Worm (Caenorhabditis elegans) whole organism, L4 larva: Measurements from ENCODE around the gene C05C10.8.

Experiments used
- D1046.2 ChIP-seq: fragments of 200-800 bp; sonication (Bioruptor generic); IDR thresholded peaks from 2 replicates; pipeline ENCODE4 v1.3.6; 2022; ENCODE audit warnings: missing genetic modification characterization, missing compliant biosample characterization
- F10B5.3 ChIP-seq: sonication (generic microtip); optimal IDR thresholded peaks from 2 replicates; lab custom pipeline; 2016; ENCODE audit warnings: mild to moderate bottlenecking, missing genetic modification characterization, missing compliant biosample characterization
- T26A8.4 ChIP-seq: fragments of 200-800 bp; sonication (Bioruptor generic); IDR thresholded peaks from 2 replicates; pipeline ENCODE4 v1.3.6; 2022; ENCODE audit warnings: missing genetic modification characterization, missing compliant biosample characterization
- Y75B8A.6 ChIP-seq: fragments of 200-800 bp; sonication (Bioruptor generic); IDR thresholded peaks from 2 replicates; pipeline ENCODE4 v1.3.6; 2022; ENCODE audit warnings: missing genetic modification reagents, missing genetic modification characterization, missing compliant biosample characterization
- aha-1 ChIP-seq: fragments of 150-350 bp; peaks from one replicate; lab custom pipeline; 2014; ENCODE audit warnings: missing biosample characterization, missing genetic modification characterization
- ama-1 ChIP-seq: fragments of 150-350 bp; optimal IDR thresholded peaks from 2 replicates; lab custom pipeline; 2014; ENCODE audit warnings: inconsistent platforms, mixed read lengths
- ceh-20 ChIP-seq: fragments of 200-800 bp; sonication (Bioruptor generic); IDR thresholded peaks from 2 replicates; pipeline ENCODE4 v1.3.6; 2022; ENCODE audit warnings: missing genetic modification reagents, missing genetic modification characterization, missing compliant biosample characterization
- ceh-28 ChIP-seq: fragments of 150-350 bp; optimal IDR thresholded peaks from 2 replicates; lab custom pipeline; 2014; ENCODE audit warnings: missing biosample characterization, missing genetic modification reagents, missing genetic modification characterization
- ceh-32 ChIP-seq: sonication (generic microtip); optimal IDR thresholded peaks from 2 replicates; lab custom pipeline; 2016; ENCODE audit warnings: mild to moderate bottlenecking, missing genetic modification characterization, missing compliant biosample characterization; ENCODE audit not compliant: poor library complexity
- ceh-44 ChIP-seq: fragments of 200-800 bp; sonication (Bioruptor generic); IDR thresholded peaks from 2 replicates; pipeline ENCODE4 v1.3.6; 2022; ENCODE audit warnings: missing genetic modification reagents, missing genetic modification characterization, missing compliant biosample characterization
- ceh-82 ChIP-seq: sonication (generic microtip); optimal IDR thresholded peaks from 2 replicates; lab custom pipeline; 2017; ENCODE audit warnings: missing biosample characterization, missing genetic modification characterization
- cey-2 ChIP-seq: sonication (generic microtip); optimal IDR thresholded peaks from 3 replicates; lab custom pipeline; 2017; ENCODE audit warnings: missing genetic modification characterization, mild to moderate bottlenecking, missing compliant biosample characterization, antibody characterized with exemption, borderline replicate concordance; ENCODE audit not compliant: insufficient read depth
- daf-19 ChIP-seq: fragments of 200-800 bp; sonication (Bioruptor generic); conservative IDR thresholded peaks from 2 replicates; pipeline ENCODE4 v1.3.6; 2022; ENCODE audit warnings: missing genetic modification characterization, missing compliant biosample characterization
- daf-8 ChIP-seq: fragments of 200-800 bp; sonication (Bioruptor generic); IDR thresholded peaks from 2 replicates; pipeline ENCODE4 v1.3.6; 2022; ENCODE audit warnings: missing genetic modification characterization, missing compliant biosample characterization
- dpl-1 ChIP-seq: fragments of 150-350 bp; optimal IDR thresholded peaks from 2 replicates; lab custom pipeline; 2014; ENCODE audit warnings: missing biosample characterization, missing genetic modification reagents, missing genetic modification characterization
- duxl-1 ChIP-seq: sonication (generic microtip); optimal IDR thresholded peaks from 2 replicates; lab custom pipeline; 2016; ENCODE audit warnings: mild to moderate bottlenecking, missing genetic modification characterization, moderate library complexity, missing compliant biosample characterization; ENCODE audit not compliant: poor library complexity
- dve-1 ChIP-seq: sonication (generic microtip); optimal IDR thresholded peaks from 2 replicates; lab custom pipeline; 2017; ENCODE audit warnings: antibody characterized with exemption, mild to moderate bottlenecking, missing genetic modification characterization, missing compliant biosample characterization; ENCODE audit not compliant: insufficient read depth
- egl-43 ChIP-seq: fragments of 200-800 bp; sonication (Bioruptor generic); IDR thresholded peaks from 2 replicates; pipeline ENCODE4 v1.3.6; 2022; ENCODE audit warnings: missing genetic modification reagents, missing genetic modification characterization, missing compliant biosample characterization
- gei-8 ChIP-seq: fragments of 200-800 bp; sonication (Bioruptor generic); optimal IDR thresholded peaks from 2 replicates; lab custom pipeline; 2018; ENCODE audit warnings: mild to moderate bottlenecking, missing genetic modification characterization, missing compliant biosample characterization
- hif-1 ChIP-seq, 2 experiments: sonication (generic microtip); optimal IDR thresholded peaks; 2 replicates each; lab custom pipeline; 2016 to 2017; ENCODE audit warnings: missing compliant biosample characterization in 2 of 2, missing genetic modification characterization in 2 of 2, missing genetic modification reagents in 2 of 2, missing genotype in 2 of 2, mild to moderate bottlenecking in 1 of 2
- hlh-11 ChIP-seq: fragments of 200-800 bp; sonication (Bioruptor generic); optimal IDR thresholded peaks from 2 replicates; lab custom pipeline; 2018; ENCODE audit warnings: mild to moderate bottlenecking, missing genetic modification characterization, missing compliant biosample characterization
- hlh-30 ChIP-seq: sonication (generic microtip); optimal IDR thresholded peaks from 2 replicates; lab custom pipeline; 2017; ENCODE audit warnings: antibody characterized with exemption, mild to moderate bottlenecking, missing genetic modification characterization, missing compliant biosample characterization; ENCODE audit not compliant: insufficient read depth
- lin-13 ChIP-seq: fragments of 150-350 bp; optimal IDR thresholded peaks from 2 replicates; lab custom pipeline; 2014; ENCODE audit warnings: missing biosample characterization, missing genetic modification reagents, missing genetic modification characterization
- lin-15B ChIP-seq: fragments of 150-350 bp; sonication (generic microtip); optimal IDR thresholded peaks from 3 replicates; lab custom pipeline; 2014; ENCODE audit warnings: missing biosample characterization, missing genetic modification characterization
- lin-38 ChIP-seq: fragments of 200-800 bp; sonication (Bioruptor generic); IDR thresholded peaks from 2 replicates; pipeline ENCODE4 v1.3.6; 2022; ENCODE audit warnings: missing genetic modification reagents, missing genetic modification characterization, missing compliant biosample characterization
- lsy-2 ChIP-seq, 2 experiments: fragments of 150-350 bp in 1 of 2; sonication (generic microtip) in 1 of 2; optimal IDR thresholded peaks; 2 replicates each; lab custom pipeline; 2014 to 2017; ENCODE audit warnings: missing biosample characterization in 2 of 2, missing genetic modification characterization in 2 of 2
- madf-9 ChIP-seq: fragments of 200-800 bp; sonication (Bioruptor generic); conservative IDR thresholded peaks from 2 replicates; pipeline ENCODE4 v1.3.6; 2022; ENCODE audit warnings: missing genetic modification reagents, missing genetic modification characterization, missing compliant biosample characterization
- mdt-29 ChIP-seq: fragments of 200-800 bp; sonication (Bioruptor generic); IDR thresholded peaks from 2 replicates; pipeline ENCODE4 v1.3.6; 2022; ENCODE audit warnings: missing genetic modification reagents, missing genetic modification characterization, missing compliant biosample characterization
- mep-1 ChIP-seq: fragments of 150-350 bp; sonication (generic microtip); optimal IDR thresholded peaks from 3 replicates; lab custom pipeline; 2014; ENCODE audit warnings: missing biosample characterization, missing genetic modification characterization
- mxl-3 ChIP-seq: fragments of 200-800 bp; sonication (Bioruptor generic); optimal IDR thresholded peaks from 2 replicates; lab custom pipeline; 2018; ENCODE audit warnings: mild to moderate bottlenecking, missing genetic modification characterization, missing compliant biosample characterization
- nhr-102 ChIP-seq: sonication (generic microtip); optimal IDR thresholded peaks from 2 replicates; lab custom pipeline; 2016; ENCODE audit warnings: mild to moderate bottlenecking, missing genetic modification characterization, moderate library complexity, missing compliant biosample characterization
- nhr-25 ChIP-seq: sonication (generic microtip); optimal IDR thresholded peaks from 2 replicates; lab custom pipeline; 2017; ENCODE audit warnings: missing genetic modification characterization, mild to moderate bottlenecking, missing compliant biosample characterization, antibody characterized with exemption, moderate library complexity, borderline replicate concordance; ENCODE audit not compliant: insufficient read depth
- nhr-28 ChIP-seq: fragments of 150-350 bp; optimal IDR thresholded peaks from 2 replicates; lab custom pipeline; 2014; ENCODE audit warnings: missing biosample characterization, missing genetic modification characterization
- nhr-6 ChIP-seq: fragments of 150-350 bp; optimal IDR thresholded peaks from 2 replicates; lab custom pipeline; 2014; ENCODE audit warnings: missing biosample characterization, missing genetic modification characterization
- pha-4 ChIP-seq, 2 experiments: fragments of 150-350 bp in 1 of 2; fragments of 200-800 bp in 1 of 2; sonication (Bioruptor generic) in 1 of 2; IDR thresholded peaks in 1 of 2; optimal IDR thresholded peaks in 1 of 2; 2 replicates each; pipeline versions ENCODE4 v1.3.6 to Lab custom; 2014 to 2022; ENCODE audit warnings: missing genetic modification characterization in 2 of 2, missing genetic modification reagents in 2 of 2, missing biosample characterization in 1 of 2, missing compliant biosample characterization in 1 of 2
- saeg-2 ChIP-seq: fragments of 200-800 bp; sonication (Bioruptor generic); IDR thresholded peaks from 2 replicates; pipeline ENCODE4 v1.3.6; 2022; ENCODE audit warnings: missing genetic modification reagents, missing genetic modification characterization, missing compliant biosample characterization
- sdz-12 ChIP-seq: fragments of 200-800 bp; sonication (Bioruptor generic); optimal IDR thresholded peaks from 2 replicates; lab custom pipeline; 2018; ENCODE audit warnings: mild to moderate bottlenecking, missing genetic modification characterization, missing compliant biosample characterization
- set-16 ChIP-seq: fragments of 200-800 bp; sonication (Bioruptor generic); IDR thresholded peaks from 2 replicates; pipeline ENCODE4 v1.3.6; 2022; ENCODE audit warnings: missing genetic modification reagents, missing genetic modification characterization, missing compliant biosample characterization
- skn-1 ChIP-seq: fragments of 150-350 bp; optimal IDR thresholded peaks from 2 replicates; lab custom pipeline; 2014; ENCODE audit warnings: missing biosample characterization, missing genetic modification characterization
- spr-3 ChIP-seq: fragments of 200-800 bp; sonication (Bioruptor generic); optimal IDR thresholded peaks from 2 replicates; lab custom pipeline; 2018; ENCODE audit warnings: mild to moderate bottlenecking, missing genetic modification characterization, missing compliant biosample characterization
- tag-97 ChIP-seq: fragments of 200-800 bp; sonication (Bioruptor generic); IDR thresholded peaks from 2 replicates; pipeline ENCODE4 v1.3.6; 2022; ENCODE audit warnings: missing genetic modification characterization, missing compliant biosample characterization
- unc-62 ChIP-seq, 3 experiments: fragments of 150-350 bp in 1 of 3; sonication (generic microtip); optimal IDR thresholded peaks in 2 of 3; peaks in 1 of 3; 1 replicate in 1 of 3; 2 replicates in 2 of 3; lab custom pipeline; 2014 to 2017; ENCODE audit warnings: missing biosample characterization in 3 of 3, missing genetic modification characterization in 3 of 3, missing genetic modification reagents in 3 of 3, missing genotype in 1 of 3
- vab-7 ChIP-seq: fragments of 200-800 bp; sonication (Bioruptor generic); IDR thresholded peaks from 2 replicates; pipeline ENCODE4 v1.3.6; 2022; ENCODE audit warnings: missing genetic modification reagents, missing genetic modification characterization, missing compliant biosample characterization
- zag-1 ChIP-seq: fragments of 150-350 bp; optimal IDR thresholded peaks from 2 replicates; lab custom pipeline; 2014; ENCODE audit warnings: missing biosample characterization, missing genetic modification characterization
- zfp-2 ChIP-seq: sonication (generic microtip); optimal IDR thresholded peaks from 2 replicates; lab custom pipeline; 2016; ENCODE audit warnings: mild to moderate bottlenecking, missing genetic modification characterization, missing compliant biosample characterization
- zfp-3 ChIP-seq: fragments of 200-800 bp; sonication (Bioruptor generic); conservative IDR thresholded peaks from 2 replicates; pipeline ENCODE4 v1.3.6; 2022; ENCODE audit warnings: missing genetic modification reagents, missing genetic modification characterization, missing compliant biosample characterization
- ztf-11 ChIP-seq: fragments of 150-350 bp; optimal IDR thresholded peaks from 2 replicates; lab custom pipeline; 2014; ENCODE audit warnings: missing biosample characterization, missing genetic modification characterization
- ztf-7 ChIP-seq: fragments of 150-350 bp; optimal IDR thresholded peaks from 2 replicates; lab custom pipeline; 2014; ENCODE audit warnings: missing biosample characterization, missing genetic modification characterization

C05C10.8 gene

ce11 chrII:9933947-9934383 lies 16.2 kb upstream of the C05C10.8 start:
- TF ChIP-seq mep-1 (tag; lab: Kevin White, UChicago) (peak; percentile 71), vab-7 (GFP tag; lab: Robert Waterston, UW) (peak; percentile 28; the same call in 1 of the 2 replicates), ceh-44 (no peak), set-16 (no peak), mdt-29 (GFP tag; lab: Robert Waterston, UW) (peak; percentile 30; the same call in 1 of the 2 replicates), hif-1 (tag; optimal IDR thresholded peaks at IDR 0.05; lab: Kevin White, UChicago) (no peak), zfp-3 (GFP tag; lab: Robert Waterston, UW) (peak; percentile 67), ama-1 (lab: Kevin White, UChicago) (peak; percentile 78), egl-43 (GFP tag; lab: Robert Waterston, UW) (no peak), aha-1 (tag; lab: Kevin White, UChicago) (peak; percentile 94), ceh-32 (tag; lab: Kevin White, UChicago) (no peak), D1046.2 (peak; percentile 59; the same call in 1 of the 2 replicates), lin-15B (tag; lab: Kevin White, UChicago) (no peak), skn-1 (tag; lab: Kevin White, UChicago) (no peak), F10B5.3 (tag; lab: Kevin White, UChicago) (no peak), dpl-1 (GFP tag; lab: Kevin White, UChicago) (no peak), duxl-1 (tag; lab: Kevin White, UChicago) (peak; percentile 58), ceh-28 (no peak), lsy-2 (tag; optimal IDR thresholded peaks at IDR 0.05; lab: Kevin White, UChicago) (peak in 1 of 2 experiments; percentile 11), zfp-2 (tag; lab: Kevin White, UChicago) (no peak), sdz-12 (GFP tag; lab: Kevin White, UChicago) (no peak), gei-8 (GFP tag; lab: Kevin White, UChicago) (peak; percentile 22), nhr-28 (tag; lab: Kevin White, UChicago) (no peak), unc-62 (GFP tag; optimal IDR thresholded peaks at IDR 0.05 in 1 of 2; lab: Kevin White, UChicago) (no peak), unc-62 (tag; optimal IDR thresholded peaks at IDR 0.05; lab: Kevin White, UChicago) (no peak), spr-3 (GFP tag; lab: Kevin White, UChicago) (no peak), nhr-102 (tag; lab: Kevin White, UChicago) (peak; percentile 62), lin-38 (GFP tag; lab: Robert Waterston, UW) (peak; percentile 59), nhr-25 (no peak), hlh-11 (peak; percentile 27), daf-19 (GFP tag; lab: Robert Waterston, UW) (no peak), ztf-11 (tag; lab: Kevin White, UChicago) (no peak), cey-2 (tag; lab: Kevin White, UChicago) (no peak), hlh-30 (no peak), ztf-7 (no peak), Y75B8A.6 (GFP tag; lab: Robert Waterston, UW) (peak; percentile 66; the same call in 1 of the 2 replicates), T26A8.4 (GFP tag; lab: Robert Waterston, UW) (peak; percentile 60), ceh-20 (0 out of 2 replicates have a peak, but pooled peaks have one; percentile 8), pha-4 (GFP tag; IDR thresholded peaks at IDR 0.05; lab: Robert Waterston, UW) (0 out of 2 replicates have a peak, but pooled peaks have one; percentile 29), pha-4 (tag; optimal IDR thresholded peaks at IDR 0.05; lab: Kevin White, UChicago) (no peak), mxl-3 (no peak), zag-1 (tag; lab: Kevin White, UChicago) (no peak), tag-97 (GFP tag; lab: Robert Waterston, UW) (no peak), dve-1 (tag; lab: Kevin White, UChicago) (peak; percentile 28), nhr-6 (tag; lab: Kevin White, UChicago) (no peak), lin-13 (GFP tag; lab: Kevin White, UChicago) (peak; percentile 61), madf-9 (GFP tag; lab: Robert Waterston, UW) (no peak), saeg-2 (GFP tag; lab: Robert Waterston, UW) (0 out of 2 replicates have a peak, but pooled peaks have one; percentile 15), daf-8 (GFP tag; lab: Robert Waterston, UW) (no peak), ceh-82 (tag; lab: Kevin White, UChicago) (no peak)
